Fruit fly (Drosophila melanogaster): ENCODE results near the gene CG13994.
A peak's percentile ranks its signal among the peaks of the same experiment; 100 is the strongest.

The CG13994 gene

dm6 chr2L:6047528-6048160 is 15.1 kb upstream of the CG13994 start, which contains the start of gene IPIP (continued):
- no peak for TF ChIP-seq CG6813 (GFP tag; optimal IDR thresholded peaks at IDR 0.05)
- peak; percentile 7 for TF ChIP-seq CG3281 (GFP tag; optimal IDR thresholded peaks at IDR 0.05)
- TF ChIP-seq CG2120 (GFP tag; optimal IDR thresholded peaks at IDR 0.05): peak; percentile 55
- no peak for TF ChIP-seq Xrp1 (GFP tag; IDR thresholded peaks at IDR 0.05)
- TF ChIP-seq CG9437 (GFP tag; optimal IDR thresholded peaks at IDR 0.05): peak; percentile 6
- no peak for TF ChIP-seq jumu (GFP tag; optimal IDR thresholded peaks at IDR 0.05)
- TF ChIP-seq HLHmδ (GFP tag; optimal IDR thresholded peaks at IDR 0.05): peak; percentile 3
- peak; percentile 31 for TF ChIP-seq Hmr (GFP tag; optimal IDR thresholded peaks at IDR 0.05)
- TF ChIP-seq hb (GFP tag; IDR thresholded peaks at IDR 0.05; ENCODE audit: partially characterized antibody): peak; percentile 83
- peak; percentile 25 for TF ChIP-seq sens (GFP tag)
- TF ChIP-seq CG9797 (GFP tag; optimal IDR thresholded peaks at IDR 0.05): peak; percentile 57
- TF ChIP-seq inv (GFP tag; IDR thresholded peaks at IDR 0.05; ENCODE audit: partially characterized antibody): peak; percentile 83
- peak; percentile 18; the same call in 1 of the 2 replicates for TF ChIP-seq CG14667 (GFP tag; IDR thresholded peaks at IDR 0.05)
- TF ChIP-seq Ets97D (GFP tag; optimal IDR thresholded peaks at IDR 0.05): peak; percentile 27
- peak; percentile 91 for TF ChIP-seq Bgb (GFP tag; IDR thresholded peaks at IDR 0.05; ENCODE audit: partially characterized antibody)
- no peak for TF ChIP-seq klu (GFP tag; IDR thresholded peaks at IDR 0.05)
- TF ChIP-seq CG18599 (GFP tag; optimal IDR thresholded peaks at IDR 0.05): peak; percentile 15
- peak; percentile 79 for TF ChIP-seq CG9932 (GFP tag; IDR thresholded peaks at IDR 0.05)
- peak; percentile 67 for TF ChIP-seq CG32532 (GFP tag; IDR thresholded peaks at IDR 0.05)
- 0 out of 2 replicates have a peak, but pooled peaks have one; percentile 36 for TF ChIP-seq sob (GFP tag; IDR thresholded peaks at IDR 0.05)
- peak; percentile 34 for TF ChIP-seq HLH54F (GFP tag; optimal IDR thresholded peaks at IDR 0.05)
- TF ChIP-seq CG11456 (GFP tag; IDR thresholded peaks at IDR 0.05): peak; percentile 75
- peak; percentile 17 for TF ChIP-seq CG13424 (tag; optimal IDR thresholded peaks at IDR 0.05)
- peak; percentile 30; the same call in 1 of the 3 replicates for TF ChIP-seq Aef1 (GFP tag; IDR thresholded peaks at IDR 0.05)
- TF ChIP-seq ro (GFP tag; IDR thresholded peaks at IDR 0.05): no peak; the same call in 1 of the 2 replicates
- no peak for TF ChIP-seq Neu2 (GFP tag; optimal IDR thresholded peaks at IDR 0.05; ENCODE audit: borderline replicate concordance)
- no peak for TF ChIP-seq aop (GFP tag; IDR thresholded peaks at IDR 0.05)
- TF ChIP-seq CG13287 (GFP tag; IDR thresholded peaks at IDR 0.05; ENCODE audit: partially characterized antibody): peak; percentile 83
- TF ChIP-seq lov (optimal IDR thresholded peaks at IDR 0.05): no peak
- peak; percentile 60; the same call in 1 of the 3 replicates for TF ChIP-seq lov (GFP tag; IDR thresholded peaks at IDR 0.05)
- no peak for TF ChIP-seq Hsf (GFP tag; optimal IDR thresholded peaks at IDR 0.05)
- TF ChIP-seq CG10654 (GFP tag; optimal IDR thresholded peaks at IDR 0.05): no peak
- TF ChIP-seq CG34376 (GFP tag; optimal IDR thresholded peaks at IDR 0.05): peak; percentile 24
- TF ChIP-seq CG17328 (GFP tag; IDR thresholded peaks at IDR 0.05): peak; percentile 55; the same call in 1 of the 2 replicates
- peak; percentile 2 for TF ChIP-seq cwo (GFP tag; optimal IDR thresholded peaks at IDR 0.05)
- TF ChIP-seq unc-4 (GFP tag; IDR thresholded peaks at IDR 0.05; ENCODE audit: partially characterized antibody): peak; percentile 81
- TF ChIP-seq gro (GFP tag; optimal IDR thresholded peaks at IDR 0.05): peak; percentile 7
- no peak for TF ChIP-seq Kr (GFP tag; optimal IDR thresholded peaks at IDR 0.05)
- TF ChIP-seq Trl (optimal IDR thresholded peaks at IDR 0.05): no peak
- TF ChIP-seq Trl (GFP tag; optimal IDR thresholded peaks at IDR 0.05): no peak
- no peak for TF ChIP-seq H2.0 (GFP tag; IDR thresholded peaks at IDR 0.05)
- TF ChIP-seq bigmax (GFP tag; optimal IDR thresholded peaks at IDR 0.05): peak; percentile 28
- TF ChIP-seq Jarid2 (GFP tag; optimal IDR thresholded peaks at IDR 0.05): no peak
- peak; percentile 60 for TF ChIP-seq lab (GFP tag; optimal IDR thresholded peaks at IDR 0.05)
- TF ChIP-seq vvl (GFP tag; IDR thresholded peaks at IDR 0.05): peak; percentile 67
- TF ChIP-seq grau (tag; optimal IDR thresholded peaks at IDR 0.05): peak; percentile 2
- peak; percentile 73 for TF ChIP-seq Doc3 (GFP tag; IDR thresholded peaks at IDR 0.05; ENCODE audit: partially characterized antibody)
- no peak for TF ChIP-seq CG4360 (GFP tag; IDR thresholded peaks at IDR 0.05)
- no peak for TF ChIP-seq Myb (GFP tag; optimal IDR thresholded peaks at IDR 0.05)
- peak; percentile 73 for TF ChIP-seq vnd (GFP tag; IDR thresholded peaks at IDR 0.05; ENCODE audit: partially characterized antibody)

All from whole organism, embryonic.